Fruit fly (Drosophila melanogaster): ENCODE measurements around the gene CG4553.
A peak's percentile ranks its signal among the peaks of the same experiment; 100 is the strongest.

CG4553 gene

DNA sequence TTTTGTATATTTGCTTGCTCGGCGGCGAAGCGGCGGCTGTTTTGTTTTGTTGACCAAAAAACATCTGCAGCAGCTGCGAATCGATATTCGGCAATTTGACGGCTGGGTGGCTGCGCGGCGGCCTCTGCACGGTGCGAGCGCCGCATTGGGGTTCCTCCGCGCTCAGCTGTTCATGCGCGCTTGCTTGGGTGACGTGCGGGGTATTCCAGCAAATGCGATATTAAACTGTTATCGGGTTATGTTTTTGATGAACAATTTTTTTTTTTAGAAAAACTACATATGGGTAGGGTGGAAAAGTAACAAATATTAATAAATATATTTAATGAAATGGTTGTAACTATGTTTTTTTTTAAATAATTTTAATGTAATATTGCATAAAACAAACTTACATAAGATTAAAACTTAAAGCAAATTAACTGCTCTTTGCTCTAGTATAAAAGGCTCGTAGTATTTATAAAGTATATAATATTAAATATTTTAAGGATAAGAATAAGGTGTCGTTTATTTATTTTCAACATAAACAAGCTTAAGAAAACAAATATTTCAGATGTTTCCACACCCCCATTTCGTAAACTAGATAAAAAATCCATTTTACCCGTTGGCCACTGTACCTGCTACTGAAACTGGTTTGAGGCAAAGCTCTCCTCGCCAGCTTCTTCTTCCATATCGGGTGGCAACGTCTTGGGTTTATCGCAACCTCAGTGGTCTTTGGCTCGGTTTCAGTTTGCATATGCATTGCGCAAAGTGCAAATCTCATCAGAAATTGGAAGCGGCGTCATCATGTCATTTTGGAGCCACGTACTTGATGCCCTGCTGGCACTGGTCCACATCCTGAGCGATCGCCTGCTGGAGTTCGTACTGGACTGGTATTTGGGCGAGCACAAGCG, 14.3 kb upstream of the CG4553 start, which contains the start of the genes Gnpat and CG5112 (continued):
- TF ChIP-seq tgo (GFP tag; IDR thresholded peaks at IDR 0.05) (peak; percentile 61), CG31388 (GFP tag; optimal IDR thresholded peaks at IDR 0.05) (no peak), emc (GFP tag; optimal IDR thresholded peaks at IDR 0.05) (no peak), fu2 (GFP tag; optimal IDR thresholded peaks at IDR 0.05) (no peak), H2.0 (GFP tag; IDR thresholded peaks at IDR 0.05) (peak; percentile 80), slp2 (GFP tag; optimal IDR thresholded peaks at IDR 0.05) (peak; percentile 40), CG3407 (GFP tag; optimal IDR thresholded peaks at IDR 0.05) (no peak), Bdp1 (GFP tag; optimal IDR thresholded peaks at IDR 0.05) (no peak), CHES-1-like (GFP tag; optimal IDR thresholded peaks at IDR 0.05) (peak; percentile 55), CG9727 (GFP tag; optimal IDR thresholded peaks at IDR 0.05) (peak; percentile 49), CrebB (tag; optimal IDR thresholded peaks at IDR 0.05) (peak; percentile 4), CG5953 (GFP tag; IDR thresholded peaks at IDR 0.05) (peak; percentile 64), CG4424 (GFP tag; optimal IDR thresholded peaks at IDR 0.05) (peak; percentile 35), Fer1 (GFP tag; optimal IDR thresholded peaks at IDR 0.05) (peak; percentile 28), CG6791 (GFP tag; IDR thresholded peaks at IDR 0.05; ENCODE audit: partially characterized antibody) (peak; percentile 80), hbn (GFP tag; IDR thresholded peaks at IDR 0.05; ENCODE audit: partially characterized antibody) (peak; percentile 28; the same call in 1 of the 2 replicates), CG1024 (GFP tag; IDR thresholded peaks at IDR 0.05) (peak; percentile 76), CG9797 (GFP tag; optimal IDR thresholded peaks at IDR 0.05) (peak; percentile 1), pan (optimal IDR thresholded peaks at IDR 0.05) (no peak), pan (GFP tag; optimal IDR thresholded peaks at IDR 0.05 in 1 of 2, IDR thresholded peaks at IDR 0.05 in 1 of 2) (peak in 1 of 2 experiments; percentile 80), D (optimal IDR thresholded peaks at IDR 0.05) (no peak), D (GFP tag; optimal IDR thresholded peaks at IDR 0.05) (peak; percentile 2), cad (GFP tag; optimal IDR thresholded peaks at IDR 0.05) (no peak), en (GFP tag; optimal IDR thresholded peaks at IDR 0.05) (no peak), CG13287 (GFP tag; IDR thresholded peaks at IDR 0.05; ENCODE audit: partially characterized antibody) (peak; percentile 78), CG3726 (GFP tag; IDR thresholded peaks at IDR 0.05) (0 out of 3 replicates have a peak, but pooled peaks have one; percentile 15), TFAM (GFP tag; optimal IDR thresholded peaks at IDR 0.05) (no peak), wor (GFP tag; IDR thresholded peaks at IDR 0.05) (no peak; the same call in 1 of the 2 replicates), Hsf (GFP tag; optimal IDR thresholded peaks at IDR 0.05) (peak; percentile 57), Mrtf (GFP tag; IDR thresholded peaks at IDR 0.05) (peak; percentile 80), CG17361 (GFP tag; IDR thresholded peaks at IDR 0.05) (peak; percentile 64; the same call in 2 of the 3 replicates), tap (tag; optimal IDR thresholded peaks at IDR 0.05) (no peak), NK7.1 (GFP tag; optimal IDR thresholded peaks at IDR 0.05) (peak; percentile 9), CG6272 (GFP tag; IDR thresholded peaks at IDR 0.05) (peak; percentile 70), HLH3B (GFP tag; IDR thresholded peaks at IDR 0.05) (peak; percentile 70), ind (GFP tag; optimal IDR thresholded peaks at IDR 0.05) (peak; percentile 55), CG12071 (GFP tag; optimal IDR thresholded peaks at IDR 0.05) (no peak), sisA (GFP tag; IDR thresholded peaks at IDR 0.05) (peak; percentile 76), Sin3A (optimal IDR thresholded peaks at IDR 0.05) (no peak), ham (GFP tag; IDR thresholded peaks at IDR 0.05) (peak; percentile 19; the same call in 1 of the 2 replicates), CG15479 (GFP tag; optimal IDR thresholded peaks at IDR 0.05) (no peak), CG5245 (GFP tag; optimal IDR thresholded peaks at IDR 0.05) (peak; percentile 36), amos (GFP tag; IDR thresholded peaks at IDR 0.05; ENCODE audit: partially characterized antibody) (peak; percentile 75), unpg (GFP tag; optimal IDR thresholded peaks at IDR 0.05) (peak; percentile 54), yki (optimal IDR thresholded peaks at IDR 0.05) (no peak), Vsx1 (GFP tag; optimal IDR thresholded peaks at IDR 0.05) (no peak), Dp (GFP tag; optimal IDR thresholded peaks at IDR 0.05) (peak; percentile 13), CG12219 (GFP tag; optimal IDR thresholded peaks at IDR 0.05) (no peak), tx (GFP tag; optimal IDR thresholded peaks at IDR 0.05) (peak; percentile 25), shn (GFP tag; optimal IDR thresholded peaks at IDR 0.05) (peak; percentile 60), pum (GFP tag; optimal IDR thresholded peaks at IDR 0.05) (no peak)

Data from whole organism, embryonic.